Worm (Caenorhabditis elegans) whole organism, late embryonic: ENCODE measurements around the gene nspg-14.

ENCODE experiments used
- F13H6.1 ChIP-seq: sonication (generic microtip); optimal IDR thresholded peaks from 2 replicates; lab custom pipeline; 2016; ENCODE audit warnings: missing genetic modification characterization, missing compliant biosample characterization
- K02D7.2 ChIP-seq: sonication (generic microtip); optimal IDR thresholded peaks from 2 replicates; lab custom pipeline; 2017; ENCODE audit warnings: mild to moderate bottlenecking, missing genetic modification characterization, missing compliant biosample characterization
- ama-1 ChIP-seq: fragments of 150-350 bp; optimal IDR thresholded peaks from 2 replicates; lab custom pipeline; 2014
- che-1 ChIP-seq: sonication (generic microtip); optimal IDR thresholded peaks from 2 replicates; lab custom pipeline; 2016; ENCODE audit warnings: mild to moderate bottlenecking, missing genetic modification characterization, missing compliant biosample characterization
- elt-2 ChIP-seq: sonication (generic microtip); optimal IDR thresholded peaks from 2 replicates; lab custom pipeline; 2016; ENCODE audit warnings: missing genetic modification reagents, missing genetic modification characterization, missing compliant biosample characterization
- fkh-10 ChIP-seq: fragments of 150-350 bp; optimal IDR thresholded peaks from 2 replicates; lab custom pipeline; 2014; ENCODE audit warnings: missing biosample characterization, missing genetic modification reagents, missing genetic modification characterization
- madf-2 ChIP-seq: sonication (generic microtip); optimal IDR thresholded peaks from 2 replicates; lab custom pipeline; 2017; ENCODE audit warnings: missing genetic modification characterization, missing compliant biosample characterization
- nhr-11 ChIP-seq: fragments of 150-350 bp; optimal IDR thresholded peaks from 2 replicates; lab custom pipeline; 2014; ENCODE audit warnings: missing biosample characterization, missing genetic modification characterization
- nhr-232 ChIP-seq: sonication (generic microtip); optimal IDR thresholded peaks from 2 replicates; lab custom pipeline; 2016; ENCODE audit warnings: missing genetic modification characterization, missing compliant biosample characterization
- pha-4 ChIP-seq: fragments of 150-350 bp; optimal IDR thresholded peaks from 2 replicates; lab custom pipeline; 2018; ENCODE audit warnings: missing biosample characterization, missing genetic modification reagents, missing genetic modification characterization
- pqm-1 ChIP-seq: sonication (generic microtip); optimal IDR thresholded peaks from 2 replicates; lab custom pipeline; 2016; ENCODE audit warnings: missing genetic modification characterization, missing compliant biosample characterization
- sox-2 ChIP-seq: fragments of 200-800 bp; sonication (Bioruptor generic); IDR thresholded peaks from 2 replicates; pipeline ENCODE4 v1.3.6; 2022; ENCODE audit warnings: missing genetic modification reagents, missing genetic modification characterization, missing compliant biosample characterization
- tbx-2 ChIP-seq: sonication (generic microtip); optimal IDR thresholded peaks from 2 replicates; lab custom pipeline; 2016; ENCODE audit warnings: missing genetic modification characterization, missing compliant biosample characterization
- unc-3 ChIP-seq, 2 experiments: fragments of 200-800 bp in 1 of 2; sonication (Bioruptor generic) in 1 of 2; sonication (generic microtip) in 1 of 2; conservative IDR thresholded peaks in 1 of 2; optimal IDR thresholded peaks in 1 of 2; 2 replicates each; pipeline versions ENCODE4 v1.3.6 to Lab custom; 2016 to 2022; ENCODE audit warnings: missing compliant biosample characterization in 2 of 2, missing genetic modification characterization in 2 of 2, missing genetic modification reagents in 1 of 2

- no peak for TF ChIP-seq ama-1 (lab: Kevin White, UChicago)
- TF ChIP-seq fkh-10 (GFP tag; lab: Kevin White, UChicago): no peak
- TF ChIP-seq unc-3 (GFP tag; conservative IDR thresholded peaks at IDR 0.05; lab: Robert Waterston, UW): no peak
- no peak for TF ChIP-seq unc-3 (tag; optimal IDR thresholded peaks at IDR 0.05; lab: Kevin White, UChicago)
- TF ChIP-seq elt-2: no peak
- no peak for TF ChIP-seq F13H6.1 (tag; lab: Kevin White, UChicago)
- TF ChIP-seq K02D7.2 (tag; lab: Kevin White, UChicago): no peak
- TF ChIP-seq nhr-232 (tag; lab: Kevin White, UChicago): no peak
- TF ChIP-seq sox-2 (GFP tag; lab: Robert Waterston, UW): no peak
- no peak for TF ChIP-seq pqm-1 (tag; lab: Kevin White, UChicago)
- no peak for TF ChIP-seq che-1
- no peak for TF ChIP-seq pha-4
- TF ChIP-seq nhr-11 (tag; lab: Kevin White, UChicago): no peak
- no peak for TF ChIP-seq madf-2 (tag; lab: Kevin White, UChicago)
- no peak for TF ChIP-seq tbx-2 (tag; lab: Kevin White, UChicago)
Measured at ce11 chrX:5264026-5264425, 11.2 kb downstream of the nspg-14 start, which contains the start of gene Y34B4A.4.
